Fruit fly (Drosophila melanogaster) whole organism, embryonic: ENCODE data around the gene CG12009.

Source experiments
- Atf-2 ChIP-seq: fragments of 200-800 bp; sonication (Bioruptor generic); optimal IDR thresholded peaks from 2 replicates; lab custom pipeline; 2016; ENCODE audit warnings: missing biosample characterization, missing genetic modification characterization
- CG10979 ChIP-seq: fragments of 200-800 bp; sonication (Bioruptor generic); optimal IDR thresholded peaks from 2 replicates; lab custom pipeline; 2018; ENCODE audit warnings: missing biosample characterization, mild to moderate bottlenecking, missing genetic modification characterization, moderate library complexity
- CG12942 ChIP-seq: fragments of 200-800 bp; sonication (Bioruptor generic); optimal IDR thresholded peaks from 3 replicates; lab custom pipeline; 2016; ENCODE audit warnings: missing biosample characterization, missing genetic modification characterization
- CG13296 ChIP-seq: fragments of 200-800 bp; sonication (Bioruptor generic); optimal IDR thresholded peaks from 3 replicates; lab custom pipeline; 2018; ENCODE audit warnings: missing biosample characterization, mild to moderate bottlenecking, missing genetic modification characterization
- CG14860 ChIP-seq: fragments of 200-800 bp; sonication (Bioruptor generic); IDR thresholded peaks from 3 replicates; pipeline ENCODE4 v1.3.6; 2022; ENCODE audit warnings: missing biosample characterization, missing genetic modification characterization; ENCODE audit not compliant: partially characterized antibody
- CG1603 ChIP-seq: fragments of 200-800 bp; sonication (Bioruptor generic); optimal IDR thresholded peaks from 2 replicates; lab custom pipeline; 2019; ENCODE audit warnings: missing biosample characterization, mild to moderate bottlenecking, missing genetic modification characterization, moderate library complexity
- CG16813 ChIP-seq: fragments of 200-800 bp; sonication (Bioruptor generic); IDR thresholded peaks from 3 replicates; pipeline ENCODE4 v1.3.6; 2022; ENCODE audit warnings: missing biosample characterization, missing genetic modification characterization; ENCODE audit not compliant: partially characterized antibody
- CG16863 ChIP-seq: fragments of 200-800 bp; sonication (Bioruptor generic); optimal IDR thresholded peaks from 3 replicates; lab custom pipeline; 2016; ENCODE audit warnings: missing biosample characterization, missing genetic modification characterization
- CG17912 ChIP-seq: fragments of 200-800 bp; sonication (Bioruptor generic); optimal IDR thresholded peaks from 2 replicates; lab custom pipeline; 2018; ENCODE audit warnings: missing biosample characterization, mild to moderate bottlenecking, missing genetic modification characterization
- CG18764 ChIP-seq: fragments of 200-800 bp; sonication (Bioruptor generic); optimal IDR thresholded peaks from 3 replicates; lab custom pipeline; 2016; ENCODE audit warnings: missing biosample characterization, missing genetic modification characterization
- CG2712 ChIP-seq: fragments of 200-800 bp; optimal IDR thresholded peaks from 3 replicates; lab custom pipeline; 2019; ENCODE audit warnings: missing biosample characterization, mild to moderate bottlenecking, missing genetic modification characterization, moderate library complexity
- CG30020 ChIP-seq: fragments of 200-800 bp; optimal IDR thresholded peaks from 2 replicates; lab custom pipeline; 2019; ENCODE audit warnings: missing biosample characterization, mild to moderate bottlenecking, missing genetic modification characterization, moderate library complexity
- CG33213 ChIP-seq: fragments of 200-800 bp; sonication (Bioruptor generic); optimal IDR thresholded peaks from 3 replicates; lab custom pipeline; 2016; ENCODE audit warnings: missing biosample characterization, missing genetic modification characterization
- CG6854 ChIP-seq: fragments of 200-800 bp; sonication (Bioruptor generic); optimal IDR thresholded peaks from 3 replicates; lab custom pipeline; 2017; ENCODE audit warnings: missing biosample characterization, mild to moderate bottlenecking, missing genetic modification characterization
- CG7745 ChIP-seq: fragments of 200-800 bp; sonication (Bioruptor generic); optimal IDR thresholded peaks from 2 replicates; lab custom pipeline; 2018; ENCODE audit warnings: missing biosample characterization, mild to moderate bottlenecking, missing genetic modification characterization, moderate library complexity
- CoRest ChIP-seq: fragments of 200-800 bp; sonication (Bioruptor generic); optimal IDR thresholded peaks from 3 replicates; lab custom pipeline; 2018; ENCODE audit warnings: missing biosample characterization, mild to moderate bottlenecking, missing genetic modification characterization, moderate library complexity
- Doc3 ChIP-seq: fragments of 200-800 bp; sonication (Bioruptor generic); IDR thresholded peaks from 3 replicates; pipeline ENCODE4 v1.3.6; 2022; ENCODE audit warnings: missing biosample characterization, missing genetic modification characterization; ENCODE audit not compliant: partially characterized antibody
- E2f1 ChIP-seq: fragments of 200-800 bp; sonication (Bioruptor generic); IDR thresholded peaks from 2 replicates; pipeline ENCODE4 v1.3.6; 2022; ENCODE audit warnings: missing biosample characterization, missing genetic modification characterization
- HmgD ChIP-seq: fragments of 200-800 bp; sonication (Bioruptor generic); optimal IDR thresholded peaks from 3 replicates; lab custom pipeline; 2016; ENCODE audit warnings: missing biosample characterization, missing genetic modification characterization
- Lpt ChIP-seq: fragments of >200 bp; optimal IDR thresholded peaks from 2 replicates; lab custom pipeline; 2018; ENCODE audit warnings: missing biosample characterization, missing genetic modification characterization
- Mes4 ChIP-seq: fragments of 200-800 bp; sonication (Bioruptor generic); optimal IDR thresholded peaks from 2 replicates; lab custom pipeline; 2016; ENCODE audit warnings: missing biosample characterization, missing genetic modification characterization
- Poxn ChIP-seq: fragments of 200-800 bp; sonication (Bioruptor generic); IDR thresholded peaks from 2 replicates; pipeline ENCODE4 v1.3.6; 2022; ENCODE audit warnings: missing biosample characterization, missing genetic modification characterization
- Scr ChIP-seq: fragments of 200-800 bp; sonication (Bioruptor generic); IDR thresholded peaks from 2 replicates; pipeline ENCODE4 v1.3.6; 2022; ENCODE audit warnings: missing biosample characterization, missing genetic modification characterization; ENCODE audit not compliant: partially characterized antibody
- Tbp ChIP-seq: fragments of >200 bp; optimal IDR thresholded peaks from 2 replicates; lab custom pipeline; 2018; ENCODE audit warnings: missing biosample characterization, missing genetic modification characterization
- aop ChIP-seq: fragments of 200-800 bp; sonication (Bioruptor generic); IDR thresholded peaks from 2 replicates; pipeline ENCODE4 v1.3.6; 2022; ENCODE audit warnings: missing biosample characterization, missing genetic modification characterization
- bsh ChIP-seq, 2 experiments: fragments of 200-800 bp; sonication (Bioruptor generic); optimal IDR thresholded peaks; 2 replicates each; lab custom pipeline; 2017 to 2018; ENCODE audit warnings: mild to moderate bottlenecking in 2 of 2, missing biosample characterization in 2 of 2, missing genetic modification characterization in 2 of 2, moderate library complexity in 1 of 2
- ci ChIP-seq: fragments of 200-800 bp; sonication (Bioruptor generic); IDR thresholded peaks from 3 replicates; pipeline ENCODE4 v1.3.6; 2022; ENCODE audit warnings: missing biosample characterization, missing genetic modification characterization
- dpn ChIP-seq, 2 experiments: fragments of 200-800 bp; sonication (Bioruptor generic); optimal IDR thresholded peaks; 3 replicates each; lab custom pipeline; 2016; ENCODE audit warnings: missing biosample characterization in 2 of 2, missing genetic modification characterization in 2 of 2
- esg ChIP-seq: fragments of 200-800 bp; sonication (Bioruptor generic); conservative IDR thresholded peaks from 2 replicates; pipeline ENCODE4 v1.3.6; 2022; ENCODE audit warnings: missing biosample characterization, missing genetic modification characterization
- ftz-f1 ChIP-seq: fragments of 200-800 bp; sonication (Bioruptor generic); optimal IDR thresholded peaks from 2 replicates; lab custom pipeline; 2016; ENCODE audit warnings: missing biosample characterization, missing genetic modification characterization
- hbn ChIP-seq: fragments of 200-800 bp; sonication (Bioruptor generic); IDR thresholded peaks from 2 replicates; pipeline ENCODE4 v1.3.6; 2022; ENCODE audit warnings: missing biosample characterization, missing genetic modification characterization; ENCODE audit not compliant: partially characterized antibody
- lov ChIP-seq, 2 experiments: fragments of 200-800 bp in 1 of 2; fragments of >200 bp in 1 of 2; sonication (Bioruptor generic) in 1 of 2; IDR thresholded peaks in 1 of 2; optimal IDR thresholded peaks in 1 of 2; 2 replicates in 1 of 2; 3 replicates in 1 of 2; pipeline versions ENCODE4 v1.3.6 to Lab custom; 2017 to 2022; ENCODE audit warnings: missing biosample characterization in 1 of 2, missing genetic modification characterization in 1 of 2
- nmo ChIP-seq: fragments of 200-800 bp; sonication (Bioruptor generic); optimal IDR thresholded peaks from 2 replicates; lab custom pipeline; 2018; ENCODE audit warnings: missing biosample characterization, mild to moderate bottlenecking, missing genetic modification characterization, moderate library complexity
- phol ChIP-seq: fragments of 200-800 bp; sonication (Bioruptor generic); optimal IDR thresholded peaks from 3 replicates; lab custom pipeline; 2018; ENCODE audit warnings: missing biosample characterization, mild to moderate bottlenecking, missing genetic modification characterization, moderate library complexity
- ranshi ChIP-seq: fragments of 200-800 bp; sonication (Bioruptor generic); IDR thresholded peaks from 2 replicates; pipeline ENCODE4 v1.3.6; 2022; ENCODE audit warnings: missing biosample characterization, missing genetic modification characterization
- repo ChIP-seq: fragments of 200-800 bp; sonication (Bioruptor generic); optimal IDR thresholded peaks from 2 replicates; lab custom pipeline; 2016; ENCODE audit warnings: missing biosample characterization, missing genetic modification characterization
- slp2 ChIP-seq: fragments of 200-800 bp; sonication (Bioruptor generic); optimal IDR thresholded peaks from 2 replicates; lab custom pipeline; 2016; ENCODE audit warnings: missing biosample characterization, missing genetic modification characterization
- sr ChIP-seq: fragments of 200-800 bp; sonication (Bioruptor generic); IDR thresholded peaks from 3 replicates; pipeline ENCODE4 v1.3.6; 2022; ENCODE audit warnings: missing biosample characterization, missing genetic modification characterization
- ttk ChIP-seq: fragments of 200-800 bp; sonication (Bioruptor generic); IDR thresholded peaks from 2 replicates; pipeline ENCODE4 v2.1.2; 2022; ENCODE audit warnings: missing biosample characterization, missing genetic modification characterization

CG12009 gene

dm6 chr3L:3334784-3335183 lies 43.5 kb downstream of the CG12009 start, which contains the start of gene CG14969 (continued):
- peak; percentile 37; the same call in 1 of the 2 replicates for TF ChIP-seq hbn (GFP tag; lab: Robert Waterston, UW)
- TF ChIP-seq nmo (GFP tag; lab: Kevin White, UChicago): peak; percentile 4
- TF ChIP-seq CoRest (tag; lab: Kevin White, UChicago): peak; percentile 15
- peak; percentile 70 for TF ChIP-seq CG1603 (tag; lab: Kevin White, UChicago)
- TF ChIP-seq CG6854 (GFP tag; lab: Kevin White, UChicago): no peak
- TF ChIP-seq ranshi (GFP tag; lab: Robert Waterston, UW): no peak
- 0 out of 3 replicates have a peak, but pooled peaks have one; percentile 5 for TF ChIP-seq ci (GFP tag; lab: Robert Waterston, UW)
- peak; percentile 97 for TF ChIP-seq CG18764 (GFP tag; lab: Kevin White, UChicago)
- TF ChIP-seq phol: peak; percentile 24
- TF ChIP-seq Mes4 (GFP tag; lab: Kevin White, UChicago): no peak
- no peak for TF ChIP-seq Tbp
- no peak for TF ChIP-seq CG7745
- peak; percentile 15 for TF ChIP-seq CG2712 (tag; lab: Kevin White, UChicago)
- TF ChIP-seq dpn (GFP tag; optimal IDR thresholded peaks at IDR 0.05; lab: Kevin White, UChicago): peak in 1 of 2 experiments; percentile 32
- TF ChIP-seq Scr (GFP tag; lab: Robert Waterston, UW): peak; percentile 49; the same call in 1 of the 2 replicates
- TF ChIP-seq CG30020 (tag; lab: Kevin White, UChicago): peak; percentile 28
- peak; percentile 46; the same call in 1 of the 3 replicates for TF ChIP-seq CG14860 (GFP tag; lab: Robert Waterston, UW)
- peak; percentile 51 for TF ChIP-seq CG33213 (GFP tag; lab: Kevin White, UChicago)
- no peak for TF ChIP-seq bsh (GFP tag; optimal IDR thresholded peaks at IDR 0.05; lab: Kevin White, UChicago)
- 0 out of 3 replicates have a peak, but pooled peaks have one; percentile 29 for TF ChIP-seq Doc3 (GFP tag; lab: Robert Waterston, UW)
- TF ChIP-seq CG16813: 0 out of 3 replicates have a peak, but pooled peaks have one; percentile 25
- TF ChIP-seq Atf-2: no peak

dm6 chr3L:3335688-3336087 lies 44.4 kb downstream of the CG12009 start, which contains the start of gene Drsl1:
TSS of gene Drsl1 (minus strand) at chr3L:3335788.
- TF ChIP-seq CoRest (tag; lab: Kevin White, UChicago): no peak
- TF ChIP-seq CG10979 (tag; lab: Kevin White, UChicago): no peak
- TF ChIP-seq CG16863 (GFP tag; lab: Kevin White, UChicago): no peak
- TF ChIP-seq ttk (GFP tag; lab: Robert Waterston, UW): no peak
- no peak for TF ChIP-seq Lpt (GFP tag; lab: Kevin White, UChicago)
- no peak for TF ChIP-seq slp2
- no peak for TF ChIP-seq ftz-f1
- TF ChIP-seq aop (GFP tag; lab: Robert Waterston, UW): no peak
- no peak for TF ChIP-seq CG16813
- no peak for TF ChIP-seq HmgD
- TF ChIP-seq sr (GFP tag; lab: Robert Waterston, UW): no peak
- no peak for TF ChIP-seq Poxn (GFP tag; lab: Robert Waterston, UW)
- no peak for TF ChIP-seq CG13296
- no peak for TF ChIP-seq lov (optimal IDR thresholded peaks at IDR 0.05; lab: Kevin White, UChicago)
- no peak for TF ChIP-seq lov (GFP tag; IDR thresholded peaks at IDR 0.05; lab: Robert Waterston, UW)
- TF ChIP-seq repo (GFP tag; lab: Kevin White, UChicago): no peak
- TF ChIP-seq CG12942 (GFP tag; lab: Kevin White, UChicago): no peak
- TF ChIP-seq E2f1: no peak
- TF ChIP-seq CG17912 (GFP tag; lab: Kevin White, UChicago): no peak
- TF ChIP-seq esg (GFP tag; lab: Robert Waterston, UW): no peak
- TF ChIP-seq, all 482 proteins: peak for 0
